Fruit fly (Drosophila melanogaster) whole organism, wandering third instar larva: ENCODE measurements around the gene CG7246.

Source experiments
- Abd-B ChIP-seq: fragments of >200 bp; optimal IDR thresholded peaks from 2 replicates; lab custom pipeline; 2017; ENCODE audit warnings: missing biosample characterization, missing genetic modification characterization
- CG9705 ChIP-seq: fragments of 200-800 bp; sonication (Bioruptor generic); optimal IDR thresholded peaks from 2 replicates; lab custom pipeline; 2018; ENCODE audit warnings: missing biosample characterization, mild to moderate bottlenecking, missing genetic modification characterization
- CrebA ChIP-seq: fragments of 200-800 bp; sonication (Bioruptor generic); optimal IDR thresholded peaks from 2 replicates; lab custom pipeline; 2016; ENCODE audit warnings: missing biosample characterization, mild to moderate bottlenecking, missing genetic modification characterization, borderline replicate concordance
- Dfd ChIP-seq: fragments of >200 bp; optimal IDR thresholded peaks from 2 replicates; lab custom pipeline; 2017; ENCODE audit warnings: missing biosample characterization, missing genetic modification characterization
- Dif ChIP-seq: fragments of 200-275, 200-300 bp; sonication (Bioruptor generic); optimal IDR thresholded peaks from 2 replicates; lab custom pipeline; 2018; ENCODE audit warnings: missing biosample characterization, missing genetic modification characterization; ENCODE audit not compliant: partially characterized antibody
- HLH106 ChIP-seq: fragments of 200-800 bp; optimal IDR thresholded peaks from 3 replicates; lab custom pipeline; 2019; ENCODE audit warnings: missing biosample characterization, mild to moderate bottlenecking, missing genetic modification characterization, moderate library complexity
- Hnf4 ChIP-seq: fragments of 200-800 bp; sonication (Bioruptor generic); optimal IDR thresholded peaks from 2 replicates; lab custom pipeline; 2016; ENCODE audit warnings: missing biosample characterization, mild to moderate bottlenecking, missing genetic modification characterization
- Hr78 ChIP-seq: fragments of >200 bp; optimal IDR thresholded peaks from 2 replicates; lab custom pipeline; 2017; ENCODE audit warnings: missing biosample characterization, missing genetic modification characterization
- Hr83 ChIP-seq: fragments of 200-300 bp; sonication (Bioruptor generic); optimal IDR thresholded peaks from 2 replicates; lab custom pipeline; 2016; ENCODE audit warnings: missing biosample characterization, mild to moderate bottlenecking, missing genetic modification characterization, moderate library complexity; ENCODE audit not compliant: poor library complexity, severe bottlenecking
- Mio ChIP-seq: sonication (Bioruptor generic); optimal IDR thresholded peaks from 2 replicates; lab custom pipeline; 2016; ENCODE audit warnings: missing biosample characterization, missing genetic modification characterization
- Myc ChIP-seq: fragments of >200 bp; optimal IDR thresholded peaks from 2 replicates; lab custom pipeline; 2017
- N ChIP-seq: fragments of >200 bp; optimal IDR thresholded peaks from 2 replicates; lab custom pipeline; 2018; ENCODE audit warnings: missing biosample characterization, missing external identifiers, missing genetic modification characterization
- OdsH ChIP-seq: fragments of 200-800 bp; sonication (Bioruptor generic); optimal IDR thresholded peaks from 2 replicates; lab custom pipeline; 2016; ENCODE audit warnings: missing biosample characterization, mild to moderate bottlenecking, missing genetic modification characterization
- Rel ChIP-seq, 2 experiments: fragments of 200-800 bp; sonication (Bioruptor generic) in 1 of 2; optimal IDR thresholded peaks; 2 replicates in 1 of 2; 3 replicates in 1 of 2; lab custom pipeline; 2016 to 2019; ENCODE audit warnings: mild to moderate bottlenecking in 2 of 2, missing biosample characterization in 2 of 2, missing genetic modification characterization in 2 of 2, moderate library complexity in 1 of 2
- Sp1 ChIP-seq: fragments of 200-800 bp; sonication (Bioruptor generic); optimal IDR thresholded peaks from 3 replicates; lab custom pipeline; 2019; ENCODE audit warnings: missing biosample characterization, mild to moderate bottlenecking, missing genetic modification characterization, moderate library complexity
- Vsx2 ChIP-seq: fragments of 200-300, 225-300 bp; sonication (Bioruptor generic); optimal IDR thresholded peaks from 2 replicates; lab custom pipeline; 2018; ENCODE audit warnings: missing biosample characterization, missing genetic modification characterization; ENCODE audit not compliant: partially characterized antibody
- br ChIP-seq: fragments of 200-800 bp; sonication (Bioruptor generic); optimal IDR thresholded peaks from 2 replicates; lab custom pipeline; 2016; ENCODE audit warnings: missing biosample characterization, missing genetic modification characterization
- brk ChIP-seq: fragments of 200-800 bp; sonication (Bioruptor generic); optimal IDR thresholded peaks from 2 replicates; lab custom pipeline; 2016; ENCODE audit warnings: missing biosample characterization, mild to moderate bottlenecking, missing genetic modification characterization
- dl ChIP-seq, 2 experiments: fragments of 175-275, 200-275 bp in 1 of 2; fragments of 200-275 bp in 1 of 2; sonication (Bioruptor generic); optimal IDR thresholded peaks; lab custom pipeline; 2018; ENCODE audit warnings: mild to moderate bottlenecking in 2 of 2, missing biosample characterization in 2 of 2, missing genetic modification characterization in 2 of 2, moderate library complexity in 2 of 2; ENCODE audit not compliant: partially characterized antibody in 2 of 2, insufficient read depth in 1 of 2
- dsf ChIP-seq: sonication (Bioruptor generic); optimal IDR thresholded peaks from 2 replicates; lab custom pipeline; 2016; ENCODE audit warnings: missing biosample characterization, missing genetic modification characterization, borderline replicate concordance
- ey ChIP-seq: fragments of 200-800 bp; sonication (Bioruptor generic); optimal IDR thresholded peaks from 2 replicates; lab custom pipeline; 2016; ENCODE audit warnings: missing biosample characterization, missing genetic modification characterization
- foxo ChIP-seq, 2 experiments: fragments of 200-800 bp; sonication (Bioruptor generic); optimal IDR thresholded peaks; 2 replicates in 1 of 2; 3 replicates in 1 of 2; lab custom pipeline; 2016 to 2017; ENCODE audit warnings: missing biosample characterization in 2 of 2, missing genetic modification characterization in 2 of 2
- fru ChIP-seq: fragments of 200-800 bp; sonication (Bioruptor generic); optimal IDR thresholded peaks from 3 replicates; lab custom pipeline; 2016; ENCODE audit warnings: missing biosample characterization, mild to moderate bottlenecking, missing genetic modification characterization
- h ChIP-seq: fragments of 200-800 bp; sonication (Bioruptor generic); optimal IDR thresholded peaks from 3 replicates; lab custom pipeline; 2016; ENCODE audit warnings: missing biosample characterization, mild to moderate bottlenecking, missing genetic modification characterization
- jim ChIP-seq: fragments of 175-275, 200-325 bp; sonication (Bioruptor generic); optimal IDR thresholded peaks from 2 replicates; lab custom pipeline; 2016; ENCODE audit warnings: missing biosample characterization, mild to moderate bottlenecking, missing genetic modification characterization
- lola ChIP-seq: fragments of >200 bp; optimal IDR thresholded peaks from 2 replicates; lab custom pipeline; 2017; ENCODE audit warnings: missing biosample characterization, missing genetic modification characterization
- psq ChIP-seq: fragments of 200-800 bp; sonication (Bioruptor generic); optimal IDR thresholded peaks from 3 replicates; lab custom pipeline; 2017; ENCODE audit warnings: missing biosample characterization, mild to moderate bottlenecking, missing genetic modification characterization, moderate library complexity
- rgr ChIP-seq: fragments of 200-800 bp; sonication (Bioruptor generic); optimal IDR thresholded peaks from 3 replicates; lab custom pipeline; 2016; ENCODE audit warnings: missing biosample characterization, mild to moderate bottlenecking, missing genetic modification characterization
- sv ChIP-seq: fragments of 200-800 bp; sonication (Bioruptor generic); optimal IDR thresholded peaks from 3 replicates; lab custom pipeline; 2016; ENCODE audit warnings: missing biosample characterization, missing genetic modification characterization
- usp ChIP-seq: fragments of >200 bp; optimal IDR thresholded peaks from 2 replicates; lab custom pipeline; 2017; ENCODE audit warnings: missing biosample characterization, missing genetic modification characterization
- woc ChIP-seq: sonication (Bioruptor generic); optimal IDR thresholded peaks from 2 replicates; lab custom pipeline; 2016; ENCODE audit warnings: missing biosample characterization, mild to moderate bottlenecking, missing genetic modification characterization

CG7246 gene

DNA sequence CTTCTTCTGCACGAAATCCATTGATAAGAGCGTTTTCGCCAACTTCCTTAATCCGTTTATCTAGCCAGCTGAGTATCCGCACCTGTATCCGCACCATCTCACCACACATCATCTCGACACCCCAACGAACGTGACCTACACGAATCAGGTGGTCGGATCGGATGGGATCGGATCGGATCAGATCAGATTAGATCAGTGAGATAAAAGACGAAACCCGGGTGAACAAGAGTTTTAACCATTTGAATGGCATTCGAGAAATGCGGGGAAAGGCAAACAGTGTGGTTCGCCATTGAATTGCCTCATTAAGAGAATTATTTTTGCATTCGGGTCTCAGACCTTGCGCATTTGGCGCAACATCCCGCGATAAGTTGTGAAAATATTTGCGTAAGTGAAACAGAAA lies 36.0 kb downstream of the CG7246 start:
- TF ChIP-seq Sp1: peak; percentile 3
- TF ChIP-seq rgr (GFP tag; lab: Kevin White, UChicago): peak; percentile 1
- no peak for TF ChIP-seq psq (GFP tag; lab: Kevin White, UChicago)
- peak; percentile 7 for TF ChIP-seq Hr83

DNA sequence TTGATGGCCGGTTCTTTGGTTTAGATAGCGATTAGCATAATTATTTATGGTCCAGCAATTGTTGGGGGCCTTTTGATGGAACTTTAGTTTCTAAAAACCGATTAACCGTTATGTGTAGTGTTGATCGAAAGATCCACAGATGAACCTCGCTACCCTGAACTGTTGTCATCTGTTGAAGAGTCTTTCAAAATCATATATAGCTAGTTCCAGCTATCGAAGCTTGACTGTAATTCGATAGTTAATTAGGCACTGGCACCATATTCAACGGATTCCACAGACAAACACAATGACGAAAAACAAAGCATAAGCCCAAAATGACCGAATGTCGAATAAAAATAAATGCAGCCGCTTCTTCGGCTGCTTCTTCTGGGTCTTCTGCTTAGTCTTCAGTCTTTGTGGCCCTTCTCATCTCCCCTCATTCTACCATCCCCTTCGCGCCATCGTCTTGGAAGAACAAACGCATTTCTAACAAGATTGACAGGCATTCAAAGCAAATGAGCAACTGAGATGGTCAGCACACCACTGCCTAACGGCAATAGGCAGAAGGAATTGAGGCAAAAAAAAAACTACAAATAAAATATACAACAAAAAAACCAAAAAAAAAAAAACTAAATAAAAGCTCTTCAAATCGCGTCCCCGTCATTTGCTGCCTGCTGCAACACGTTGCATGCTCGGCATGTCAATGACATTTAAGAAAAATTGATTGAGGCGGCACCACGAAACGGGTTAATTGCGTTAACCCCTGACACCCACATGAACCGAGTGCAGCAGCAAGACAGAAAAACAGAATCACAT lies 36.9 kb downstream of the CG7246 start:
- TF ChIP-seq fru (no peak), jim (GFP tag; lab: Kevin White, UChicago) (no peak), brk (GFP tag; lab: Kevin White, UChicago) (no peak), Abd-B (GFP tag; lab: Kevin White, UChicago) (no peak), Sp1 (no peak), Myc (no peak), Vsx2 (GFP tag; lab: Kevin White, UChicago) (no peak), Mio (GFP tag; lab: Kevin White, UChicago) (no peak), Hnf4 (GFP tag; lab: Kevin White, UChicago) (no peak), Rel (GFP tag; optimal IDR thresholded peaks at IDR 0.05; lab: Kevin White, UChicago) (no peak), Rel (tag; optimal IDR thresholded peaks at IDR 0.05; lab: Kevin White, UChicago) (no peak), dsf (GFP tag; lab: Kevin White, UChicago) (no peak), Dif (GFP tag; lab: Kevin White, UChicago) (no peak), dl (GFP tag; optimal IDR thresholded peaks at IDR 0.05; lab: Kevin White, UChicago; ENCODE audit: insufficient read depth in 1 of 2, partially characterized antibody in 2 of 2) (no peak), CrebA (no peak), ey (GFP tag; lab: Kevin White, UChicago) (no peak), CG9705 (GFP tag; lab: Kevin White, UChicago) (no peak), N (GFP tag; lab: Kevin White, UChicago) (no peak), Dfd (GFP tag; lab: Kevin White, UChicago) (no peak), OdsH (GFP tag; lab: Kevin White, UChicago) (no peak), br (GFP tag; lab: Kevin White, UChicago) (no peak)

DNA sequence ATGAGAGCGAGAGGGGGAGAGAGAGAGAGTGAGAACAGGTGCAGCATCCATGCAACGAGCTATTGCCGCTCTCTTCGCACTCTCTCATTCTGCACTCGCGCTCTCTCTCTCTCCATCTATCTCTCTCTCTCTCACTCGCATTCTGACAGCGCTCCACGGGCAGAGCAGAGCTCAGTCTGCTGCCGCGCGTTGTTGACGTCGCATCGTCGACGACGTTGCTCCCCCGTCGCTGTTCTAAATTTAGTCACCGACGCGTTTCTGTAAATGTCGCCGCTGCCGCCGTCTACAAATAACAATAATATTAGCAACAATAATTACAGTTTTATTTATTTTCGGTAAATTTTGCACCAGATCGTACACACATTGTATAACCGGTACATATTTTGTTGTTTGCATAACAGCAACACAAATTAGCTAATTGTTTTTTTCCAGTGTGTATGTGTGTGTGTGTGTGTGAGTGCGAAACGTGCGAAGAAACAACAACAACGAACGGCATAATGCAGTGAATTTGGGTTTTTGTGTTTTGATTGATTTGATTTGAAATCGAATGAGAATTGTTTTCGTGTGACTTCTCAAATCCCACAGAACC lies 38.3 kb downstream of the CG7246 start:
- TF ChIP-seq foxo (GFP tag; optimal IDR thresholded peaks at IDR 0.05; lab: Kevin White, UChicago) (peak in 1 of 2 experiments; percentile 45), dl (GFP tag; optimal IDR thresholded peaks at IDR 0.05; lab: Kevin White, UChicago; ENCODE audit: insufficient read depth in 1 of 2, partially characterized antibody in 2 of 2) (peak; percentile 78 to 83), h (GFP tag; lab: Kevin White, UChicago) (peak; percentile 59), psq (GFP tag; lab: Kevin White, UChicago) (no peak), Vsx2 (GFP tag; lab: Kevin White, UChicago) (peak; percentile 76), Hr83 (peak; percentile 44), CrebA (peak; percentile 16), HLH106 (tag; lab: Kevin White, UChicago) (peak; percentile 50), brk (GFP tag; lab: Kevin White, UChicago) (no peak), lola (GFP tag; lab: Kevin White, UChicago) (no peak), Hnf4 (GFP tag; lab: Kevin White, UChicago) (peak; percentile 37), rgr (GFP tag; lab: Kevin White, UChicago) (peak; percentile 53), OdsH (GFP tag; lab: Kevin White, UChicago) (peak; percentile 27), fru (peak; percentile 67), Sp1 (peak; percentile 0), br (GFP tag; lab: Kevin White, UChicago) (peak; percentile 35), Dif (GFP tag; lab: Kevin White, UChicago) (peak; percentile 86), Abd-B (GFP tag; lab: Kevin White, UChicago) (no peak), ey (GFP tag; lab: Kevin White, UChicago) (peak; percentile 40)

DNA sequence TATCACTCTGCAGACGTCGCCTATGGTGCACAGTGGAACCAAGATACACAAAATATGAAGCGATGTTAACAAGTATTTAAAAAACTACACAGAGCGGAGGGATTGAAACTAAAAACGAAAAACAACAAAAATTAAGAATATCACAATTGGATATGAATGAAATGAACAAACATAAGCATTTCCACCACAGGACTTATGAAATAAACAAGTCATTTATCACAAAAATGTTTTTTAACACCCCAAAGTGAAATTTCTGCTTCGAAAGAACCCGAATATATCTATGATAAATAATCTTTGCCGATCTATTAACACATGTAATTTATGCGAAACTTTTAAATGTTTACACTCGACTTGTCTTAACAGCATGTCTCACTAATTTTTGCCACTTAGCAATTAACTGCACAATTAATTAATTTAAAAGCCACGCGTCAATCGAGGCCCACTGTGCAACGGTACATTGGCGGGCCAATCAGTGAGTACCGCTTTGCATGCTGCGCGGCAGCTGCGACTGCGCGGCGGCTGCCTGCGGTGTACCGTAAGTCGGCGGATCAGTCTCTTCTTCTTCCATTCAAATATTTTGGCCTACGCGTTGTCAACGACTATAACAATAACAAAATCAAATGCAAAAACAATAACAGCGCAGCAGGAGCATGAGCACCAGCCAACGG lies 38.9 kb downstream of the CG7246 start:
- TF ChIP-seq Abd-B (GFP tag; lab: Kevin White, UChicago) (no peak), foxo (GFP tag; optimal IDR thresholded peaks at IDR 0.05; lab: Kevin White, UChicago) (peak in 1 of 2 experiments; percentile 0), Dfd (GFP tag; lab: Kevin White, UChicago) (no peak), Hr78 (GFP tag; lab: Kevin White, UChicago) (no peak), Hnf4 (GFP tag; lab: Kevin White, UChicago) (no peak), jim (GFP tag; lab: Kevin White, UChicago) (no peak), usp (GFP tag; lab: Kevin White, UChicago) (no peak), psq (GFP tag; lab: Kevin White, UChicago) (no peak), Sp1 (no peak), sv (GFP tag; lab: Kevin White, UChicago) (peak; percentile 6), fru (no peak), HLH106 (tag; lab: Kevin White, UChicago) (no peak), Hr83 (no peak), woc (peak; percentile 43), lola (GFP tag; lab: Kevin White, UChicago) (no peak), h (GFP tag; lab: Kevin White, UChicago) (peak; percentile 2)
